Fruit fly (Drosophila melanogaster) S2 (cell line): Measurements from ENCODE around the gene CG32483.

Experiments used
- CG8478 ChIP-seq: fragments of >200 bp; optimal IDR thresholded peaks from 2 replicates; lab custom pipeline; 2018
- CTCF ChIP-seq, 2 experiments: fragments of >200 bp; optimal IDR thresholded peaks; 2 replicates each; lab custom pipeline; 2018

dm6 chr3L:718378-718777 is 28.5 kb upstream of the CG32483 start:
- no peak for TF ChIP-seq CTCF (optimal IDR thresholded peaks at IDR 0.05; lab: Kevin White, UChicago)
- no peak for TF ChIP-seq CG8478 (lab: Kevin White, UChicago)
